Fruit fly (Drosophila melanogaster) whole organism, pupa: Measurements from ENCODE around the gene CG43095.

Source experiments
- CG10348 ChIP-seq: fragments of 200-800 bp; sonication (Bioruptor generic); IDR thresholded peaks from 2 replicates; pipeline ENCODE4 v1.3.6; 2022; ENCODE audit warnings: missing biosample characterization, missing genetic modification characterization
- CG12605 ChIP-seq: fragments of 200-800 bp; sonication (Bioruptor generic); IDR thresholded peaks from 2 replicates; pipeline ENCODE4 v1.3.6; 2022; ENCODE audit warnings: missing biosample characterization, missing genetic modification characterization
- CG13204 ChIP-seq: fragments of 200-800 bp; sonication (Bioruptor generic); optimal IDR thresholded peaks from 2 replicates; lab custom pipeline; 2018; ENCODE audit warnings: missing biosample characterization, mild to moderate bottlenecking, missing genetic modification characterization, moderate library complexity
- CG14655 ChIP-seq: fragments of 200-800 bp; sonication (Bioruptor generic); optimal IDR thresholded peaks from 3 replicates; lab custom pipeline; 2017; ENCODE audit warnings: mild to moderate bottlenecking, missing biosample characterization, missing genetic modification reagents, missing genetic modification characterization
- CG15710 ChIP-seq: fragments of 200-800 bp; sonication (Bioruptor generic); optimal IDR thresholded peaks from 2 replicates; lab custom pipeline; 2018; ENCODE audit warnings: missing biosample characterization, mild to moderate bottlenecking, missing genetic modification characterization, moderate library complexity
- CG17806 ChIP-seq: fragments of 200-800 bp; sonication (Bioruptor generic); optimal IDR thresholded peaks from 2 replicates; lab custom pipeline; 2018; ENCODE audit warnings: missing biosample characterization, mild to moderate bottlenecking, missing genetic modification characterization, moderate library complexity
- CG32121 ChIP-seq: fragments of 200-800 bp; sonication (Bioruptor generic); IDR thresholded peaks from 2 replicates; pipeline ENCODE4 v1.3.6; 2022; ENCODE audit warnings: missing biosample characterization, missing genetic modification characterization
- CG34367 ChIP-seq: fragments of 200-800 bp; sonication (Bioruptor generic); optimal IDR thresholded peaks from 2 replicates; lab custom pipeline; 2018; ENCODE audit warnings: missing biosample characterization, mild to moderate bottlenecking, missing genetic modification characterization
- CG4496 ChIP-seq: fragments of 200-800 bp; sonication (Bioruptor generic); IDR thresholded peaks from 3 replicates; pipeline ENCODE4 v1.3.6; 2022; ENCODE audit warnings: missing biosample characterization, missing genetic modification characterization
- CG8159 ChIP-seq: fragments of 200-800 bp; sonication (Bioruptor generic); optimal IDR thresholded peaks from 3 replicates; lab custom pipeline; 2018; ENCODE audit warnings: missing biosample characterization, mild to moderate bottlenecking, missing genetic modification characterization, moderate library complexity
- CG8301 ChIP-seq: fragments of 200-800 bp; sonication (Bioruptor generic); optimal IDR thresholded peaks from 2 replicates; lab custom pipeline; 2018; ENCODE audit warnings: missing biosample characterization, mild to moderate bottlenecking, missing genetic modification characterization
- CG9948 ChIP-seq: fragments of 200-800 bp; sonication (Bioruptor generic); optimal IDR thresholded peaks from 2 replicates; lab custom pipeline; 2018; ENCODE audit warnings: missing biosample characterization, mild to moderate bottlenecking, missing genetic modification characterization, moderate library complexity
- D1 ChIP-seq: fragments of 200-800 bp; sonication (Bioruptor generic); optimal IDR thresholded peaks from 2 replicates; lab custom pipeline; 2018; ENCODE audit warnings: missing biosample characterization, mild to moderate bottlenecking, missing genetic modification characterization, moderate library complexity
- EcR ChIP-seq: fragments of 200-800 bp; sonication (Bioruptor generic); optimal IDR thresholded peaks from 3 replicates; lab custom pipeline; 2019; ENCODE audit warnings: missing biosample characterization, missing genetic modification characterization, mild to moderate bottlenecking, moderate library complexity, missing genetic modification reagents
- Ets98B ChIP-seq: fragments of 200-800 bp; sonication (Bioruptor generic); IDR thresholded peaks from 2 replicates; pipeline ENCODE4 v1.3.6; 2022; ENCODE audit warnings: missing biosample characterization, missing genetic modification characterization
- Pif1A ChIP-seq: fragments of 200-800 bp; sonication (Bioruptor generic); optimal IDR thresholded peaks from 3 replicates; lab custom pipeline; 2016; ENCODE audit warnings: missing biosample characterization, missing genetic modification characterization
- Pif1B ChIP-seq: fragments of 200-800 bp; sonication (Bioruptor generic); optimal IDR thresholded peaks from 3 replicates; lab custom pipeline; 2016; ENCODE audit warnings: missing biosample characterization, missing genetic modification characterization
- fd96Ca ChIP-seq: fragments of 200-800 bp; sonication (Bioruptor generic); IDR thresholded peaks from 3 replicates; pipeline ENCODE4 v1.3.6; 2022; ENCODE audit warnings: missing biosample characterization, missing genetic modification characterization
- gl ChIP-seq: fragments of 200-800 bp; sonication (Bioruptor generic); optimal IDR thresholded peaks from 2 replicates; lab custom pipeline; 2018; ENCODE audit warnings: missing biosample characterization, mild to moderate bottlenecking, missing genetic modification characterization
- rn ChIP-seq: fragments of 200-800 bp; sonication (Bioruptor generic); IDR thresholded peaks from 2 replicates; pipeline ENCODE4 v1.3.6; 2022; ENCODE audit warnings: missing biosample characterization, missing genetic modification characterization

Gene CG43095

DNA sequence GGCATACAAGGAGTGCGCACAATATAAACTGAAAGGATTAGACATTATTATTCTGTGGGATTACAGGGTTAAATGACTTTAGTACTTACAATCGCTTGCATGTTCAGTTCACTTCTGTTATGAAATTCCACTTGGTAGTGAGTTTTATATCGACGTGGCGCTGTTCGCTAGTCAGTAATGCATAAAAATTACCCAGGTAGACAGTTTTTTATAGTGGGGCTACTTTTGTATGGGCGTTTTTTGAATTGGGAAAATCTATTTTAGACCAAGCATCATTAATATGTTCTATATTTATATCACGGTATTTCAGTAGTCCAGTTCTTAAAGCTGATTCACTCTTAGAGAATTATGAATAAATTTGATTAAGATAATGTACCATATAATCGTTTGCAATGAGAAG lies at the start of gene CG43095:
Gene CG43095, minus strand, starts transcription at position 101 of the 400 bp plus-strand sequence.
- no peak for TF ChIP-seq CG8159 (tag; lab: Kevin White, UChicago)
- no peak for TF ChIP-seq CG17806 (tag; lab: Kevin White, UChicago)
- no peak for TF ChIP-seq CG12605 (GFP tag; lab: Robert Waterston, UW)
- TF ChIP-seq Pif1B (GFP tag; lab: Kevin White, UChicago), result no peak
- TF ChIP-seq fd96Ca, result no peak
- TF ChIP-seq, all 21 proteins: peak for 0

DNA sequence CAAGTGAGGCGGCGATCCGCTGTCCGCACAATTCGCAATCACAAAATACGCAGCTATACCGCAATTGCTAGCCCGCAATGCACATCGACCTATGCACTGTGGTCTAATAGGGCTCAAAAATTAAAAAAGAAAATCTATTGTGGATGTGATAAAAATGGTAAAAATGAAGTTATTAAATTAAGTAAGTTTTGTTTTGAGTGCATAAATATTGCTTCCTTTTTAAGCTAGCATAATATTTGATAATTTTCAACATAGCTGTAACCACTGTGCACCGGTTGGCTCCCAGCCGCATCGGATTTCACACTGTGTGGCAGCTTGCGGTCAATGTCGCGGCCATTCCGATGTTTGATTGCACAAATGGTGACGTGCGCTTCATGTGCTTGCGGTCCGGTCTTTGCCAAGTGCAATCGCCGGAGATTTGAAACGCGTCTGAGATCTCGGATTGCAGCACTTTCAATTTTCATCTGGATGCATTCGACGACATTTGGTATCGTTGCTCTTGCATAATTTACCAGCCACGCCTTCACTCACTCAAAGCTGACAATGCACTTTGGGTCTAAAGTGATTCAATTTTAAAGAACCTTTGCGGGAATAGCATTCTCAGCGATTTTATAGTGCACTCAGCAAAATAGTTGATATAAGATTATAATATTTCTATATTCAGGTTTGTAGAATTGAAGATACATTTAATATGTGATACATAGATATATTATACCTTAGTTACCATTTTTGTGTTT lies 45.0 kb upstream of the CG43095 start:
- TF ChIP-seq CG32121 (GFP tag; lab: Robert Waterston, UW) (no peak), fd96Ca (peak; percentile 62; the same call in 2 of the 3 replicates), CG12605 (GFP tag; lab: Robert Waterston, UW) (0 out of 2 replicates have a peak, but pooled peaks have one; percentile 33), D1 (tag; lab: Kevin White, UChicago) (no peak), rn (0 out of 2 replicates have a peak, but pooled peaks have one; percentile 7), Ets98B (GFP tag; lab: Robert Waterston, UW) (peak; percentile 56), CG17806 (tag; lab: Kevin White, UChicago) (no peak), CG9948 (tag; lab: Kevin White, UChicago) (no peak), Pif1A (GFP tag; lab: Kevin White, UChicago) (peak; percentile 20), CG4496 (GFP tag; lab: Robert Waterston, UW) (peak; percentile 77; the same call in 2 of the 3 replicates), CG8301 (tag; lab: Kevin White, UChicago) (peak; percentile 24), CG15710 (tag; lab: Kevin White, UChicago) (peak; percentile 53), Pif1B (GFP tag; lab: Kevin White, UChicago) (peak; percentile 18), CG34367 (tag; lab: Kevin White, UChicago) (peak; percentile 6), CG8159 (tag; lab: Kevin White, UChicago) (peak; percentile 56), CG14655 (GFP tag; lab: Kevin White, UChicago) (peak; percentile 49)

DNA sequence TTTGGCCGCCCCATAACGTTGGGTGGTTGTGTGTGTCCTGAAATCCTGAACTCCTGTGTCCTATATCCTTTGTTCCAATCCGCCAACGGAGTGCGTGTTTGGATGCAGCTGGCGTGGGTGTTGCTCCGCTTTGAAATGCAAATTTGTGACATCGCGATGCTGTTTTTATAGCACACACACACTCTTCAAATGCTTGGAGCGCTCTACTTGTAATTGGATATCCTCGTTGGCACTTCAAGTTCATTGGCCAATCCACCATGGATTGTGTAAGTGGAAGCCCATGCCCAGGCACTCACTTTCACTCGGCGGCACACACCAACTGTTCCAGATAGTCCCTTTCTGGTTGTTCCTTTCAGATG lies 44.5 kb upstream of the CG43095 start, which contains the start of gene CG13840:
Gene CG13840, minus strand, starts transcription at position 101 of the 359 bp plus-strand sequence.
- no peak for TF ChIP-seq EcR (GFP tag; lab: Kevin White, UChicago)
- TF ChIP-seq rn, result no peak
- no peak for TF ChIP-seq CG34367 (tag; lab: Kevin White, UChicago)

DNA sequence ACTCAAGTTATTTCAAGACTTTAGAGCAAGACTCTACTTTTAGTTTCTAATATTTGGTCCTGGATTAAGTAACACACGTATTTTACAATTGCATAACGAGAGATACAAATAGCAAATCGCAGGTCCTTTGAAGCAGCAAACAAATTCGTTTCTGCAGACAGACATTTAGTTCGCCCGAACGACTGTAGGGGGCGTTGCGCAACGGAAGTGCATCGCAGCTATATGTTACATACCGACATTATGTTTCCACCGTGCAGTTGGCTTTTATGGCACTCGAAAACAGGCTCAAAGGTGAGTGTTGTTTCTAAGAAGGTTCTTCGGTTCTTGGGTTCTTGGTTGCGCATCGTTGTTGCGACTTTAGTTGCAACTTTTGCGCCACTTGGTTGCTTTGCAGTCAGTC lies 38.7 kb upstream of the CG43095 start:
- no peak for TF ChIP-seq CG8301 (tag; lab: Kevin White, UChicago)
- TF ChIP-seq CG8159 (tag; lab: Kevin White, UChicago), result no peak
- no peak for TF ChIP-seq CG32121 (GFP tag; lab: Robert Waterston, UW)
- no peak for TF ChIP-seq CG13204 (GFP tag; lab: Kevin White, UChicago)
- no peak for TF ChIP-seq fd96Ca
- TF ChIP-seq gl, result no peak
- TF ChIP-seq rn, result no peak
- TF ChIP-seq EcR (GFP tag; lab: Kevin White, UChicago), result no peak
- TF ChIP-seq Pif1A (GFP tag; lab: Kevin White, UChicago), result no peak
- no peak for TF ChIP-seq CG10348
- no peak for TF ChIP-seq CG17806 (tag; lab: Kevin White, UChicago)
- no peak for TF ChIP-seq CG15710 (tag; lab: Kevin White, UChicago)
- no peak for TF ChIP-seq CG14655 (GFP tag; lab: Kevin White, UChicago)

DNA sequence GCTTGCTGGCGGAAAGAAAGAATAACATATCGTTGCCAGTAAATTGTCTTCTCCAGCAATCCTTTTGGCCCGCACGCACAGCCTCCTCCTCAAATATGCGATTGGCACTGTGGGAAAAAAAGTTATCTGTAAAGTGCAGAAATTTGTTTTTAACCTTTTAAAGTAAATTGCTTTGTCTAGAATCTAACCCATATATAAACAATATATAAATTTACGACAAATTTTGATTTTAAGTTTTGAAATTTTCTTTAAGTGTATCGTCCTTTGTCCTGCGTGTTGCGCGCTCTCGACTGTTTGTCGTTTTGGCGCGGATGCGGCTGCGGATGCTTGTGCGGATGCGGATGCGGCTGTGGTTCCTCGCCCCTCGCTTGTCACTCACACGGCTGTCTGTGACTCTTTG lies 35.6 kb upstream of the CG43095 start:
- TF ChIP-seq CG8159 (tag; lab: Kevin White, UChicago) (peak; percentile 16), CG4496 (GFP tag; lab: Robert Waterston, UW) (no peak; the same call in 2 of the 3 replicates)

- TF ChIP-seq rn (no peak), gl (no peak), CG4496 (GFP tag; lab: Robert Waterston, UW) (peak; percentile 65), CG13204 (GFP tag; lab: Kevin White, UChicago) (no peak), CG17806 (tag; lab: Kevin White, UChicago) (no peak), Pif1A (GFP tag; lab: Kevin White, UChicago) (no peak), CG10348 (no peak), D1 (tag; lab: Kevin White, UChicago) (no peak), Pif1B (GFP tag; lab: Kevin White, UChicago) (no peak), CG32121 (GFP tag; lab: Robert Waterston, UW) (peak; percentile 33; the same call in 1 of the 2 replicates), CG34367 (tag; lab: Kevin White, UChicago) (no peak), EcR (GFP tag; lab: Kevin White, UChicago) (no peak)
Observed at dm6 chr3R:22803655-22804341, 32.2 kb upstream of the CG43095 start, which contains the start of gene CG7031. CG7031 (plus strand) TSS chr3R:22804291.
